Worm (Caenorhabditis elegans): Measurements from ENCODE around the gene angl-1.

The angl-1 gene

ce11 chrV:2647222-2647796, 5.6 kb upstream of the angl-1 start:
- TF ChIP-seq bed-3 (GFP tag; optimal IDR thresholded peaks at IDR 0.05) (no peak), nhr-28 (tag; optimal IDR thresholded peaks at IDR 0.05) (no peak), sptf-1 (tag; optimal IDR thresholded peaks at IDR 0.05) (no peak), lsy-2 (tag; optimal IDR thresholded peaks at IDR 0.05) (no peak), nhr-12 (tag; optimal IDR thresholded peaks at IDR 0.05) (no peak), mep-1 (tag; optimal IDR thresholded peaks at IDR 0.05) (no peak), blmp-1 (tag; optimal IDR thresholded peaks at IDR 0.05) (no peak), mab-5 (tag; optimal IDR thresholded peaks at IDR 0.05) (no peak), hlh-1 (tag; optimal IDR thresholded peaks at IDR 0.05) (no peak), ces-1 (GFP tag; optimal IDR thresholded peaks at IDR 0.05) (no peak), unc-62 (GFP tag; optimal IDR thresholded peaks at IDR 0.05) (no peak), tbx-8 (GFP tag; optimal IDR thresholded peaks at IDR 0.05) (no peak), nhr-76 (tag; optimal IDR thresholded peaks at IDR 0.05) (no peak), unc-120 (tag; optimal IDR thresholded peaks at IDR 0.05; ENCODE audit: poor library complexity, severe bottlenecking) (no peak), lin-13 (tag; optimal IDR thresholded peaks at IDR 0.05) (no peak), ceh-83 (GFP tag; optimal IDR thresholded peaks at IDR 0.05) (no peak)

- peak; percentile 17 for TF ChIP-seq zip-8 (tag; optimal IDR thresholded peaks at IDR 0.05)
- no peak for TF ChIP-seq mep-1 (tag; optimal IDR thresholded peaks at IDR 0.05)
These were observed 1.9 kb upstream of the angl-1 start for ce11 chrV:2650980-2651379.

- no peak for TF ChIP-seq sptf-1 (tag; optimal IDR thresholded peaks at IDR 0.05)
These were observed 3.3 kb downstream of the angl-1 start for ce11 chrV:2656159-2656558.

- TF ChIP-seq nhr-76 (tag; optimal IDR thresholded peaks at IDR 0.05) (no peak), flh-1 (GFP tag; optimal IDR thresholded peaks at IDR 0.05) (no peak), sem-2 (GFP tag; optimal IDR thresholded peaks at IDR 0.05) (no peak), ces-1 (GFP tag; optimal IDR thresholded peaks at IDR 0.05) (no peak), elt-1 (tag; optimal IDR thresholded peaks at IDR 0.05; ENCODE audit: borderline replicate concordance, insufficient read depth) (no peak), pha-4 (tag; optimal IDR thresholded peaks at IDR 0.05) (no peak), nhr-2 (tag; optimal IDR thresholded peaks at IDR 0.05) (no peak), bed-3 (GFP tag; optimal IDR thresholded peaks at IDR 0.05) (no peak)
These were observed 4.8 kb downstream of the angl-1 start for ce11 chrV:2657682-2658081.

- no peak for TF ChIP-seq mep-1 (tag; optimal IDR thresholded peaks at IDR 0.05)
- TF ChIP-seq ceh-43 (GFP tag; optimal IDR thresholded peaks at IDR 0.05), result no peak
- no peak for TF ChIP-seq elt-3 (tag; optimal IDR thresholded peaks at IDR 0.05)
- TF ChIP-seq elt-1 (tag; optimal IDR thresholded peaks at IDR 0.05; ENCODE audit: borderline replicate concordance, insufficient read depth), result no peak
- TF ChIP-seq lsy-2 (tag; optimal IDR thresholded peaks at IDR 0.05), result no peak
- TF ChIP-seq nhr-76 (tag; optimal IDR thresholded peaks at IDR 0.05), result no peak
- TF ChIP-seq ztf-11 (tag; optimal IDR thresholded peaks at IDR 0.05), result no peak
- no peak for TF ChIP-seq flh-1 (GFP tag; optimal IDR thresholded peaks at IDR 0.05)
- no peak for TF ChIP-seq cnd-1 (tag; optimal IDR thresholded peaks at IDR 0.05)
- TF ChIP-seq unc-39 (tag; optimal IDR thresholded peaks at IDR 0.05), result no peak
- no peak for TF ChIP-seq tbx-8 (GFP tag; optimal IDR thresholded peaks at IDR 0.05)
- no peak for TF ChIP-seq ceh-39 (tag; optimal IDR thresholded peaks at IDR 0.05)
- TF ChIP-seq sem-2 (GFP tag; optimal IDR thresholded peaks at IDR 0.05), result no peak
- no peak for TF ChIP-seq blmp-1 (tag; optimal IDR thresholded peaks at IDR 0.05)
- no peak for TF ChIP-seq pha-4 (tag; optimal IDR thresholded peaks at IDR 0.05)
- TF ChIP-seq ces-1 (GFP tag; optimal IDR thresholded peaks at IDR 0.05), result no peak
- TF ChIP-seq lin-13 (tag; optimal IDR thresholded peaks at IDR 0.05), result no peak
These were observed 7.6 kb downstream of the angl-1 start for ce11 chrV:2660457-2660856.

- TF ChIP-seq tbx-8 (GFP tag; optimal IDR thresholded peaks at IDR 0.05), result no peak
- TF ChIP-seq zip-8 (tag; optimal IDR thresholded peaks at IDR 0.05), result peak; percentile 64
These were observed 11.7 kb downstream of the angl-1 start, which contains the start of gene ndx-2 for ce11 chrV:2664525-2665053. TSS of gene ndx-2 (minus strand) at chrV:2665003.
